Worm (Caenorhabditis elegans) whole organism, L1 larva: ENCODE results near the gene C18H2.5.

Experiments used
- C04F5.9 ChIP-seq: sonication (generic microtip); optimal IDR thresholded peaks from 2 replicates; lab custom pipeline; 2016; ENCODE audit warnings: missing genetic modification characterization, missing compliant biosample characterization
- C34B4.2 ChIP-seq: sonication (generic microtip); optimal IDR thresholded peaks from 2 replicates; lab custom pipeline; 2017; ENCODE audit warnings: mild to moderate bottlenecking, missing genetic modification characterization, missing compliant biosample characterization
- aly-2 ChIP-seq: fragments of 150-350 bp; optimal IDR thresholded peaks from 2 replicates; lab custom pipeline; 2014; ENCODE audit warnings: missing biosample characterization, missing genetic modification characterization
- ceh-63 ChIP-seq: fragments of 200-800 bp; sonication (Bioruptor generic); optimal IDR thresholded peaks from 2 replicates; lab custom pipeline; 2018; ENCODE audit warnings: mild to moderate bottlenecking, missing genetic modification characterization, missing compliant biosample characterization
- ceh-8 ChIP-seq: fragments of 200-800 bp; sonication (Bioruptor generic); optimal IDR thresholded peaks from 2 replicates; lab custom pipeline; 2018; ENCODE audit warnings: mild to moderate bottlenecking, missing genetic modification characterization, moderate library complexity, missing compliant biosample characterization
- ceh-82 ChIP-seq, 3 experiments: fragments of 150-350 bp in 1 of 3; sonication (generic microtip) in 2 of 3; optimal IDR thresholded peaks; 2 replicates each; lab custom pipeline; 2014 to 2017; ENCODE audit warnings: missing biosample characterization in 3 of 3, missing genetic modification characterization in 3 of 3
- ceh-88 ChIP-seq: fragments of 200-800 bp; sonication (Bioruptor generic); IDR thresholded peaks from 2 replicates; pipeline ENCODE4 v1.3.6; 2022; ENCODE audit warnings: missing genetic modification characterization, missing compliant biosample characterization
- ceh-90 ChIP-seq: sonication (generic microtip); optimal IDR thresholded peaks from 2 replicates; lab custom pipeline; 2016; ENCODE audit warnings: missing genetic modification characterization, missing compliant biosample characterization
- ces-1 ChIP-seq: fragments of 150-350 bp; optimal IDR thresholded peaks from 2 replicates; lab custom pipeline; 2014; ENCODE audit warnings: missing biosample characterization, missing genetic modification reagents, missing genetic modification characterization
- dsc-1 ChIP-seq: sonication (generic microtip); optimal IDR thresholded peaks from 2 replicates; lab custom pipeline; 2016; ENCODE audit warnings: mild to moderate bottlenecking, missing genetic modification characterization, missing compliant biosample characterization
- efl-1 ChIP-seq, 4 experiments: fragments of 150-350 bp; optimal IDR thresholded peaks in 3 of 4; peaks in 1 of 4; 1 replicate in 1 of 4; 2 replicates in 3 of 4; lab custom pipeline; 2014; ENCODE audit warnings: missing biosample characterization in 2 of 4, missing genetic modification characterization in 2 of 4, missing genetic modification reagents in 2 of 4
- elt-2 ChIP-seq: sonication (generic microtip); optimal IDR thresholded peaks from 2 replicates; lab custom pipeline; 2016; ENCODE audit warnings: missing genetic modification characterization, mild to moderate bottlenecking, inconsistent platforms, missing compliant biosample characterization, missing genetic modification reagents
- ets-5 ChIP-seq: fragments of 200-800 bp; sonication (Bioruptor generic); IDR thresholded peaks from 2 replicates; pipeline ENCODE4 v1.3.6; 2022; ENCODE audit warnings: missing genetic modification characterization, missing compliant biosample characterization
- fos-1 ChIP-seq: fragments of 150-350 bp; optimal IDR thresholded peaks from 2 replicates; lab custom pipeline; 2014; ENCODE audit warnings: missing biosample characterization, missing genetic modification characterization
- hlh-17 ChIP-seq: fragments of 200-800 bp; sonication (Bioruptor generic); optimal IDR thresholded peaks from 2 replicates; lab custom pipeline; 2018; ENCODE audit warnings: missing genetic modification characterization, mild to moderate bottlenecking, missing compliant biosample characterization, moderate library complexity, borderline replicate concordance
- hlh-4 ChIP-seq: sonication (generic microtip); optimal IDR thresholded peaks from 2 replicates; lab custom pipeline; 2016; ENCODE audit warnings: mild to moderate bottlenecking, missing genetic modification characterization, missing compliant biosample characterization
- isw-1 ChIP-seq: fragments of 200-800 bp; sonication (Bioruptor generic); IDR thresholded peaks from 2 replicates; pipeline ENCODE4 v1.3.6; 2022; ENCODE audit warnings: missing genetic modification characterization, missing compliant biosample characterization
- lin-14 ChIP-seq: fragments of 200-800 bp; sonication (Bioruptor generic); optimal IDR thresholded peaks from 2 replicates; lab custom pipeline; 2018; ENCODE audit warnings: mild to moderate bottlenecking, missing genetic modification characterization, moderate library complexity, missing compliant biosample characterization
- lin-35 ChIP-seq, 2 experiments: fragments of 150-350 bp; optimal IDR thresholded peaks; 2 replicates each; lab custom pipeline; 2014; ENCODE audit warnings: missing biosample characterization in 2 of 2, missing genetic modification characterization in 2 of 2, missing genetic modification reagents in 2 of 2
- lin-39 ChIP-seq: fragments of 150-350 bp; optimal IDR thresholded peaks from 2 replicates; lab custom pipeline; 2014; ENCODE audit warnings: missing biosample characterization, missing genetic modification reagents, missing genetic modification characterization
- lsy-2 ChIP-seq, 2 experiments: fragments of 150-350 bp; optimal IDR thresholded peaks; 2 replicates each; lab custom pipeline; 2014; ENCODE audit warnings: missing biosample characterization in 2 of 2, missing genetic modification characterization in 2 of 2
- mdl-1 ChIP-seq, 2 experiments: fragments of 150-350 bp; optimal IDR thresholded peaks; 2 replicates each; lab custom pipeline; 2014 to 2017; ENCODE audit warnings: missing biosample characterization in 2 of 2, missing genetic modification characterization in 2 of 2, inconsistent platforms in 1 of 2
- mef-2 ChIP-seq: fragments of 150-350 bp; optimal IDR thresholded peaks from 2 replicates; lab custom pipeline; 2014; ENCODE audit warnings: missing biosample characterization, missing genetic modification characterization
- nhr-11 ChIP-seq: fragments of 150-350 bp; optimal IDR thresholded peaks from 2 replicates; lab custom pipeline; 2014; ENCODE audit warnings: missing biosample characterization, missing genetic modification characterization
- nhr-12 ChIP-seq: sonication (generic microtip); optimal IDR thresholded peaks from 2 replicates; lab custom pipeline; 2017; ENCODE audit warnings: missing biosample characterization, missing genetic modification characterization
- nhr-47 ChIP-seq: sonication (generic microtip); optimal IDR thresholded peaks from 2 replicates; lab custom pipeline; 2016; ENCODE audit warnings: mild to moderate bottlenecking, missing genetic modification characterization, moderate library complexity, missing compliant biosample characterization
- nhr-71 ChIP-seq: sonication (generic microtip); optimal IDR thresholded peaks from 2 replicates; lab custom pipeline; 2016; ENCODE audit warnings: mild to moderate bottlenecking, missing genetic modification characterization, moderate library complexity, missing compliant biosample characterization
- nhr-77 ChIP-seq: fragments of 150-350 bp; optimal IDR thresholded peaks from 2 replicates; lab custom pipeline; 2014; ENCODE audit warnings: missing biosample characterization, missing genetic modification characterization
- nhr-84 ChIP-seq: sonication (generic microtip); optimal IDR thresholded peaks from 2 replicates; lab custom pipeline; 2017; ENCODE audit warnings: missing biosample characterization, missing genetic modification characterization
- nhr-90 ChIP-seq: sonication (generic microtip); optimal IDR thresholded peaks from 2 replicates; lab custom pipeline; 2016; ENCODE audit warnings: mild to moderate bottlenecking, missing genetic modification characterization, missing compliant biosample characterization; ENCODE audit not compliant: poor library complexity
- pag-3 ChIP-seq: sonication (generic microtip); optimal IDR thresholded peaks from 2 replicates; lab custom pipeline; 2017; ENCODE audit warnings: missing genetic modification characterization, mild to moderate bottlenecking, missing compliant biosample characterization, antibody characterized with exemption, borderline replicate concordance; ENCODE audit not compliant: insufficient read depth
- pax-3 ChIP-seq: fragments of 200-800 bp; sonication (Bioruptor generic); optimal IDR thresholded peaks from 2 replicates; lab custom pipeline; 2018; ENCODE audit warnings: mild to moderate bottlenecking, missing genetic modification characterization, moderate library complexity, missing compliant biosample characterization
- pqm-1 ChIP-seq: sonication (generic microtip); optimal IDR thresholded peaks from 3 replicates; lab custom pipeline; 2017; ENCODE audit warnings: missing biosample characterization, missing genetic modification characterization
- skn-1 ChIP-seq: fragments of 150-350 bp; optimal IDR thresholded peaks from 2 replicates; lab custom pipeline; 2014; ENCODE audit warnings: missing biosample characterization, missing genetic modification characterization
- snpc-4 ChIP-seq: fragments of 150-350 bp; optimal IDR thresholded peaks from 2 replicates; lab custom pipeline; 2014; ENCODE audit warnings: missing biosample characterization, missing genetic modification characterization
- snu-23 ChIP-seq: sonication (generic microtip); optimal IDR thresholded peaks from 2 replicates; lab custom pipeline; 2016; ENCODE audit warnings: missing genetic modification characterization, missing compliant biosample characterization
- sox-4 ChIP-seq: sonication (generic microtip); optimal IDR thresholded peaks from 2 replicates; lab custom pipeline; 2016; ENCODE audit warnings: missing genetic modification characterization, missing compliant biosample characterization
- sup-37 ChIP-seq: fragments of 200-800 bp; sonication (Bioruptor generic); optimal IDR thresholded peaks from 2 replicates; lab custom pipeline; 2018; ENCODE audit warnings: mild to moderate bottlenecking, missing genetic modification characterization, missing compliant biosample characterization
- swsn-7 ChIP-seq: sonication (generic microtip); optimal IDR thresholded peaks from 2 replicates; lab custom pipeline; 2016; ENCODE audit warnings: missing genetic modification characterization, missing compliant biosample characterization
- tlp-1 ChIP-seq: fragments of 150-350 bp; optimal IDR thresholded peaks from 2 replicates; lab custom pipeline; 2014; ENCODE audit warnings: missing biosample characterization, missing genetic modification characterization
- unc-130 ChIP-seq: fragments of 150-350 bp; optimal IDR thresholded peaks from 2 replicates; lab custom pipeline; 2017; ENCODE audit warnings: missing biosample characterization, missing genetic modification characterization, inconsistent platforms
- unc-62 ChIP-seq: fragments of 150-350 bp; optimal IDR thresholded peaks from 2 replicates; lab custom pipeline; 2014; ENCODE audit warnings: missing biosample characterization, missing genetic modification reagents, missing genetic modification characterization
- unc-86 ChIP-seq: sonication (generic microtip); optimal IDR thresholded peaks from 2 replicates; lab custom pipeline; 2016; ENCODE audit warnings: missing genetic modification characterization, missing compliant biosample characterization
- vab-15 ChIP-seq: sonication (generic microtip); optimal IDR thresholded peaks from 2 replicates; lab custom pipeline; 2017; ENCODE audit warnings: missing genotype, mild to moderate bottlenecking, missing genetic modification characterization, missing compliant biosample characterization
- xbp-1 ChIP-seq: sonication (generic microtip); optimal IDR thresholded peaks from 2 replicates; lab custom pipeline; 2016; ENCODE audit warnings: missing genetic modification characterization, missing compliant biosample characterization
- zip-4 ChIP-seq: fragments of 200-800 bp; sonication (Bioruptor generic); optimal IDR thresholded peaks from 2 replicates; lab custom pipeline; 2018; ENCODE audit warnings: mild to moderate bottlenecking, missing genetic modification characterization, moderate library complexity, missing compliant biosample characterization
- ztf-11 ChIP-seq, 2 experiments: sonication (generic microtip); optimal IDR thresholded peaks; 2 replicates each; lab custom pipeline; 2016 to 2017; ENCODE audit warnings: missing genetic modification characterization in 2 of 2, missing biosample characterization in 1 of 2, missing compliant biosample characterization in 1 of 2
- ztf-4 ChIP-seq: fragments of 150-350 bp; optimal IDR thresholded peaks from 2 replicates; lab custom pipeline; 2014; ENCODE audit warnings: missing biosample characterization, missing genetic modification characterization

The C18H2.5 gene

DNA sequence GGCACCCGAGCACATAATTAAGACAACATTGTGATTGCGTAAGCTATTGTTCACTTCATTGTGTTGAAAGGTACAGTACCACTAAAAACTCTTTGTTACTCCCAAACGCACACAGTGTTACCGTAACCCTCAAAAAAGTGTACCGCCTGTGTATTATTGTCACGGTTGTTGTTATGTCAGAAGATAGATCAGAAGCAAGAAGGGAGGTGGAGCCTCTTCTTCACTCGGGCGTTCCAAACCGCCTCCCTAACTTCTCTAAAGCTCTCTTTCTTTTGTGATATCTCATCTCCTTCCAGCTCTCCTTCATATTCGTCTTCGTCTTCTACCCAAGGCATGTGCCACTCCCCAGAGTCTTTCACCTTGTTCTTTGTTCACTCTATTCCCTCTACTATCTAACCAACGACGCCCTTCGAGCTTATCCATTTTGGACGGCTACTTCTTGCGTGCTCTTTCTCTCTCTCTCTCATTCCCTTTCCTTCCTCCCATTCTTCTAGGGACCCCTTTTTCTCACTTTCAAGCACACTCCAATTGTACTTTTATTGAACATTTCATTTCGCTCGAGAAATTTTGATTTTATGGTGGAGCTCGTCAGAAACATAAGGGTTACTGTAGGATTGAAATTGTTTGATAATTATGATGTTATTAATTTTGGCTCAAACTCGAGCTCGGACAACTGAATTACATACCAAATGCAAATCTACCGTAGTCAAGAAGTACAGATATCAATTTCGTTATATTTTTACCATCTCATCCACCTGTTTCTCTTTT is 31.5 kb upstream of the C18H2.5 start (continued):
- TF ChIP-seq ceh-63 (GFP tag; lab: Kevin White, UChicago) (no peak), hlh-4 (tag; lab: Kevin White, UChicago) (no peak), zip-4 (GFP tag; lab: Kevin White, UChicago) (no peak), efl-1 (optimal IDR thresholded peaks at IDR 0.05; lab: Kevin White, UChicago) (no peak), efl-1 (GFP tag; optimal IDR thresholded peaks at IDR 0.05 in 1 of 2; lab: Kevin White, UChicago) (peak in 1 of 2 experiments; percentile 63), ceh-82 (tag; optimal IDR thresholded peaks at IDR 0.05; lab: Kevin White, UChicago) (peak in 1 of 3 experiments; percentile 50), unc-130 (tag; lab: Kevin White, UChicago) (no peak), pqm-1 (tag; lab: Kevin White, UChicago) (no peak), ceh-88 (no peak), mef-2 (tag; lab: Kevin White, UChicago) (no peak), ceh-8 (GFP tag; lab: Kevin White, UChicago) (peak; percentile 17), pax-3 (tag; lab: Kevin White, UChicago) (no peak), elt-2 (tag; lab: Kevin White, UChicago) (no peak), xbp-1 (tag; lab: Kevin White, UChicago) (no peak)

ce11 chrIII:7724433-7724832 is 30.3 kb upstream of the C18H2.5 start:
- TF ChIP-seq unc-130 (tag; lab: Kevin White, UChicago): no peak
- no peak for TF ChIP-seq C34B4.2
- TF ChIP-seq skn-1 (tag; lab: Kevin White, UChicago): no peak
- no peak for TF ChIP-seq sox-4 (tag; lab: Kevin White, UChicago)
- no peak for TF ChIP-seq mdl-1 (tag; optimal IDR thresholded peaks at IDR 0.05; lab: Kevin White, UChicago)
- TF ChIP-seq lin-35 (GFP tag; optimal IDR thresholded peaks at IDR 0.05; lab: Kevin White, UChicago): no peak
- TF ChIP-seq fos-1: no peak
- peak; percentile 65 for TF ChIP-seq lin-14
- TF ChIP-seq nhr-77 (tag; lab: Kevin White, UChicago): no peak
- TF ChIP-seq nhr-12 (tag; lab: Kevin White, UChicago): no peak
- no peak for TF ChIP-seq nhr-11 (tag; lab: Kevin White, UChicago)
- no peak for TF ChIP-seq ztf-4 (tag; lab: Kevin White, UChicago)
- TF ChIP-seq ets-5 (GFP tag; lab: Robert Waterston, UW): no peak
- peak; percentile 29 for TF ChIP-seq zip-4 (GFP tag; lab: Kevin White, UChicago)
- peak; percentile 19 for TF ChIP-seq nhr-71 (tag; lab: Kevin White, UChicago)
- TF ChIP-seq ceh-88: no peak
- no peak for TF ChIP-seq unc-62 (GFP tag; lab: Kevin White, UChicago)
- no peak for TF ChIP-seq nhr-84 (tag; lab: Kevin White, UChicago)
- no peak for TF ChIP-seq nhr-47 (tag; lab: Kevin White, UChicago)
- no peak for TF ChIP-seq isw-1 (GFP tag; lab: Robert Waterston, UW)
- TF ChIP-seq aly-2 (tag; lab: Kevin White, UChicago): no peak
- peak in 1 of 2 experiments; percentile 12 for TF ChIP-seq lsy-2 (tag; optimal IDR thresholded peaks at IDR 0.05; lab: Kevin White, UChicago)
- no peak for TF ChIP-seq vab-15 (tag; lab: Kevin White, UChicago)
- TF ChIP-seq ztf-11 (tag; optimal IDR thresholded peaks at IDR 0.05; lab: Kevin White, UChicago): no peak
- no peak for TF ChIP-seq lin-39 (tag; lab: Kevin White, UChicago)
- TF ChIP-seq unc-86 (tag; lab: Kevin White, UChicago): no peak
- no peak for TF ChIP-seq snu-23 (GFP tag; lab: Kevin White, UChicago)
- TF ChIP-seq nhr-90 (tag; lab: Kevin White, UChicago): no peak
- no peak for TF ChIP-seq ceh-90
- TF ChIP-seq dsc-1 (tag; lab: Kevin White, UChicago): no peak
- TF ChIP-seq swsn-7 (tag; lab: Kevin White, UChicago): no peak
- no peak for TF ChIP-seq tlp-1 (tag; lab: Kevin White, UChicago)
- no peak for TF ChIP-seq pag-3
- no peak for TF ChIP-seq xbp-1 (tag; lab: Kevin White, UChicago)
- no peak for TF ChIP-seq C04F5.9 (tag; lab: Kevin White, UChicago)
- no peak for TF ChIP-seq ceh-8 (GFP tag; lab: Kevin White, UChicago)
- TF ChIP-seq hlh-17: no peak
- TF ChIP-seq ces-1 (GFP tag; lab: Kevin White, UChicago): no peak
- TF ChIP-seq mef-2 (tag; lab: Kevin White, UChicago): no peak
- no peak for TF ChIP-seq sup-37 (GFP tag; lab: Kevin White, UChicago)
- TF ChIP-seq snpc-4: no peak
